Worm (Caenorhabditis elegans) whole organism, late embryonic: ENCODE data around the gene plpp-1.1.

Experiments
- ets-4 ChIP-seq: sonication (generic microtip); optimal IDR thresholded peaks from 2 replicates; lab custom pipeline; 2016; ENCODE audit warnings: missing genetic modification characterization, missing compliant biosample characterization
- mec-3 ChIP-seq: sonication (generic microtip); optimal IDR thresholded peaks from 2 replicates; lab custom pipeline; 2016; ENCODE audit warnings: borderline replicate concordance, missing genetic modification characterization, missing compliant biosample characterization
- ref-2 ChIP-seq: sonication (generic microtip); optimal IDR thresholded peaks from 2 replicates; lab custom pipeline; 2016; ENCODE audit warnings: missing genetic modification characterization, missing compliant biosample characterization

DNA sequence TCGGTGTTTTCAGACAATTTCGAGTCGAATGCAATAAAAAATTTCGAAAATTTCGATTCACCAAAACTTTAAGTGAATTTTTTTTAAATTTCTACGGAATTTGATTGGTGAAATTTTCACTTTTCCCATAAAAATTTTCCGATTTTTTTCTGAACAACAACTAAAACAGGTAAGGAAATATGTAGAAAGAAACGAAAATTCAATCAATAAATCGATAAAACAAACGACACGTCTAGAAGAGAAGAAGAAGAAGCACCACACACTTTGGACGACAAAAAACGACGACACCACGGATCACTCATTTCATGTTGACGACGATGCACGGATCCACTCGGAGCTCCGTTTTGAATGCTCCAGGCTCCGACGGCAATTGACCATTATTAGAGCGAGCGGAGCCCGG, 5.1 kb downstream of the plpp-1.1 start:
- TF ChIP-seq ref-2 (no peak), mec-3 (no peak), ets-4 (no peak)
